Fruit fly (Drosophila melanogaster): Measurements from ENCODE around the gene CG33521.

dm6 chr4:1218723-1219398, 33.3 kb downstream of the CG33521 start:
- no peak for TF ChIP-seq ttk (optimal IDR thresholded peaks at IDR 0.05)
- TF ChIP-seq psq (optimal IDR thresholded peaks at IDR 0.05): no peak
- TF ChIP-seq h (optimal IDR thresholded peaks at IDR 0.05): no peak
- no peak for TF ChIP-seq Sin3A (optimal IDR thresholded peaks at IDR 0.05)
- TF ChIP-seq insv (optimal IDR thresholded peaks at IDR 0.05): no peak

Data from Kc167 (cell line).